Fruit fly (Drosophila melanogaster) whole organism, embryonic: ENCODE measurements around the gene RpLP1.
A peak's percentile ranks its signal among the peaks of the same experiment; 100 is the strongest.

Experiments used
- Abd-B ChIP-seq: fragments of 200-800 bp; sonication (Bioruptor generic); optimal IDR thresholded peaks from 2 replicates; lab custom pipeline; 2018; ENCODE audit warnings: missing biosample characterization, mild to moderate bottlenecking, missing genetic modification characterization, moderate library complexity
- Adf1 ChIP-seq: fragments of 200-800 bp; sonication (Bioruptor generic); IDR thresholded peaks from 2 replicates; pipeline ENCODE4 v1.3.6; 2022; ENCODE audit warnings: missing biosample characterization, missing genetic modification characterization
- B-H1 ChIP-seq: fragments of 200-800 bp; sonication (Bioruptor generic); IDR thresholded peaks from 3 replicates; pipeline ENCODE4 v1.3.6; 2022; ENCODE audit warnings: missing biosample characterization, missing genetic modification characterization
- CG10979 ChIP-seq: fragments of 200-800 bp; sonication (Bioruptor generic); optimal IDR thresholded peaks from 2 replicates; lab custom pipeline; 2018; ENCODE audit warnings: missing biosample characterization, mild to moderate bottlenecking, missing genetic modification characterization, moderate library complexity
- CG15269 ChIP-seq: fragments of 200-800 bp; sonication (Bioruptor generic); optimal IDR thresholded peaks from 2 replicates; lab custom pipeline; 2018; ENCODE audit warnings: missing biosample characterization, mild to moderate bottlenecking, missing genetic modification characterization, moderate library complexity
- CG17186 ChIP-seq: fragments of 200-800 bp; sonication (Bioruptor generic); optimal IDR thresholded peaks from 3 replicates; lab custom pipeline; 2017; ENCODE audit warnings: missing biosample characterization, missing genetic modification reagents, missing genetic modification characterization
- CG18619 ChIP-seq: fragments of 200-800 bp; sonication (Bioruptor generic); optimal IDR thresholded peaks from 3 replicates; lab custom pipeline; 2017; ENCODE audit warnings: missing biosample characterization, mild to moderate bottlenecking, missing genetic modification characterization
- CG2120 ChIP-seq: fragments of 200-800 bp; sonication (Bioruptor generic); optimal IDR thresholded peaks from 3 replicates; lab custom pipeline; 2016; ENCODE audit warnings: missing biosample characterization, missing genetic modification characterization
- CG30431 ChIP-seq: fragments of 200-800 bp; sonication (Bioruptor generic); optimal IDR thresholded peaks from 2 replicates; lab custom pipeline; 2017; ENCODE audit warnings: missing biosample characterization, missing genetic modification characterization
- CG32532 ChIP-seq: fragments of 200-800 bp; sonication (Bioruptor generic); IDR thresholded peaks from 2 replicates; pipeline ENCODE4 v1.3.6; 2022; ENCODE audit warnings: missing biosample characterization, missing genetic modification characterization
- CG4328 ChIP-seq: fragments of 200-800 bp; sonication (Bioruptor generic); optimal IDR thresholded peaks from 3 replicates; lab custom pipeline; 2017; ENCODE audit warnings: missing biosample characterization, missing genetic modification reagents, missing genetic modification characterization
- CG6813 ChIP-seq: fragments of 200-800 bp; sonication (Bioruptor generic); optimal IDR thresholded peaks from 2 replicates; lab custom pipeline; 2017; ENCODE audit warnings: missing biosample characterization, missing genetic modification characterization, mild to moderate bottlenecking, moderate library complexity, missing genetic modification reagents
- CG8359 ChIP-seq: fragments of 200-800 bp; sonication (Bioruptor generic); optimal IDR thresholded peaks from 2 replicates; lab custom pipeline; 2017; ENCODE audit warnings: missing biosample characterization, mild to moderate bottlenecking, missing genetic modification characterization, borderline replicate concordance
- CG8924 ChIP-seq: fragments of 200-800 bp; optimal IDR thresholded peaks from 3 replicates; lab custom pipeline; 2019; ENCODE audit warnings: missing biosample characterization, mild to moderate bottlenecking, missing genetic modification characterization, moderate library complexity
- CG9876 ChIP-seq: fragments of 200-800 bp; sonication (Bioruptor generic); optimal IDR thresholded peaks from 2 replicates; lab custom pipeline; 2016; ENCODE audit warnings: missing biosample characterization, missing genetic modification characterization
- Dad ChIP-seq: fragments of 200-800 bp; sonication (Bioruptor generic); optimal IDR thresholded peaks from 3 replicates; lab custom pipeline; 2016; ENCODE audit warnings: missing biosample characterization, missing genetic modification characterization
- Dip3 ChIP-seq: fragments of 200-800 bp; sonication (Bioruptor generic); optimal IDR thresholded peaks from 3 replicates; lab custom pipeline; 2016; ENCODE audit warnings: missing biosample characterization, missing genetic modification characterization
- Ets97D ChIP-seq: fragments of 200-800 bp; sonication (Bioruptor generic); optimal IDR thresholded peaks from 3 replicates; lab custom pipeline; 2016; ENCODE audit warnings: missing biosample characterization, missing genetic modification characterization
- Fer1 ChIP-seq: fragments of 200-800 bp; sonication (Bioruptor generic); optimal IDR thresholded peaks from 2 replicates; lab custom pipeline; 2017; ENCODE audit warnings: missing biosample characterization, mild to moderate bottlenecking, missing genetic modification characterization
- HHEX ChIP-seq: fragments of 200-800 bp; sonication (Bioruptor generic); optimal IDR thresholded peaks from 3 replicates; lab custom pipeline; 2017; ENCODE audit warnings: missing biosample characterization, mild to moderate bottlenecking, missing genetic modification characterization, missing genetic modification reagents
- HLH3B ChIP-seq: fragments of 200-800 bp; sonication (Bioruptor generic); IDR thresholded peaks from 2 replicates; pipeline ENCODE4 v1.3.6; 2022; ENCODE audit warnings: missing biosample characterization, missing genetic modification characterization
- HmgZ ChIP-seq: fragments of 200-800 bp; sonication (Bioruptor generic); optimal IDR thresholded peaks from 2 replicates; lab custom pipeline; 2018; ENCODE audit warnings: missing biosample characterization, mild to moderate bottlenecking, missing genetic modification characterization
- Hr78 ChIP-seq, 2 experiments: fragments of 200-800 bp in 1 of 2; fragments of >200 bp in 1 of 2; sonication (Bioruptor generic) in 1 of 2; optimal IDR thresholded peaks; 2 replicates each; lab custom pipeline; 2017 to 2019; ENCODE audit warnings: missing biosample characterization in 2 of 2, missing genetic modification characterization in 2 of 2, mild to moderate bottlenecking in 1 of 2, moderate library complexity in 1 of 2
- Lim3 ChIP-seq: fragments of 200-800 bp; sonication (Bioruptor generic); IDR thresholded peaks from 2 replicates; pipeline ENCODE4 v1.3.6; 2022; ENCODE audit warnings: missing biosample characterization, missing genetic modification characterization
- Nf-YB ChIP-seq: fragments of 200-800 bp; sonication (Bioruptor generic); optimal IDR thresholded peaks from 3 replicates; lab custom pipeline; 2019; ENCODE audit warnings: missing biosample characterization, mild to moderate bottlenecking, missing genetic modification characterization, moderate library complexity
- Scr ChIP-seq: fragments of 200-800 bp; sonication (Bioruptor generic); IDR thresholded peaks from 2 replicates; pipeline ENCODE4 v1.3.6; 2022; ENCODE audit warnings: missing biosample characterization, missing genetic modification characterization; ENCODE audit not compliant: partially characterized antibody
- Sry-β ChIP-seq: fragments of 200-800 bp; sonication (Bioruptor generic); optimal IDR thresholded peaks from 2 replicates; lab custom pipeline; 2018; ENCODE audit warnings: missing biosample characterization, mild to moderate bottlenecking, missing genetic modification characterization, moderate library complexity
- Stat92E ChIP-seq, 3 experiments: fragments of >200 bp in 2 of 3; fragments of 200-800 bp in 1 of 3; sonication (Bioruptor generic) in 1 of 3; optimal IDR thresholded peaks; 2 replicates each; lab custom pipeline; 2017 to 2019; ENCODE audit warnings: missing biosample characterization in 3 of 3, missing genetic modification characterization in 3 of 3, mild to moderate bottlenecking in 1 of 3, moderate library complexity in 1 of 3
- Xrp1 ChIP-seq: fragments of 200-800 bp; sonication (Bioruptor generic); IDR thresholded peaks from 2 replicates; pipeline ENCODE4 v1.3.6; 2022; ENCODE audit warnings: missing biosample characterization, missing genetic modification characterization
- bsh ChIP-seq, 2 experiments: fragments of 200-800 bp; sonication (Bioruptor generic); optimal IDR thresholded peaks; 2 replicates each; lab custom pipeline; 2017 to 2018; ENCODE audit warnings: mild to moderate bottlenecking in 2 of 2, missing biosample characterization in 2 of 2, missing genetic modification characterization in 2 of 2, moderate library complexity in 1 of 2
- cad ChIP-seq: fragments of >200 bp; optimal IDR thresholded peaks from 2 replicates; lab custom pipeline; 2017; ENCODE audit warnings: missing biosample characterization, missing genetic modification characterization
- caup ChIP-seq: fragments of 200-800 bp; sonication (Bioruptor generic); optimal IDR thresholded peaks from 3 replicates; lab custom pipeline; 2017; ENCODE audit warnings: missing biosample characterization, mild to moderate bottlenecking, missing genetic modification characterization, moderate library complexity; ENCODE audit not compliant: severe bottlenecking
- chif ChIP-seq, 2 experiments: fragments of 200-800 bp; sonication (Bioruptor generic); optimal IDR thresholded peaks; 3 replicates each; lab custom pipeline; 2016; ENCODE audit warnings: missing biosample characterization in 2 of 2, missing genetic modification characterization in 2 of 2
- disco-r ChIP-seq: fragments of 200-800 bp; sonication (Bioruptor generic); optimal IDR thresholded peaks from 2 replicates; lab custom pipeline; 2016; ENCODE audit warnings: missing biosample characterization, missing genetic modification characterization
- ems ChIP-seq: fragments of 200-800 bp; sonication (Bioruptor generic); optimal IDR thresholded peaks from 3 replicates; lab custom pipeline; 2016; ENCODE audit warnings: missing biosample characterization, missing genetic modification characterization
- her ChIP-seq: fragments of 200-800 bp; sonication (Bioruptor generic); optimal IDR thresholded peaks from 2 replicates; lab custom pipeline; 2016; ENCODE audit warnings: missing biosample characterization, missing genetic modification characterization
- maf-S ChIP-seq: fragments of 200-800 bp; sonication (Bioruptor generic); optimal IDR thresholded peaks from 2 replicates; lab custom pipeline; 2016; ENCODE audit warnings: missing biosample characterization, missing genetic modification characterization
- nmo ChIP-seq: fragments of 200-800 bp; sonication (Bioruptor generic); optimal IDR thresholded peaks from 2 replicates; lab custom pipeline; 2018; ENCODE audit warnings: missing biosample characterization, mild to moderate bottlenecking, missing genetic modification characterization, moderate library complexity
- pzg ChIP-seq: fragments of 200-800 bp; sonication (Bioruptor generic); optimal IDR thresholded peaks from 3 replicates; lab custom pipeline; 2018; ENCODE audit warnings: missing biosample characterization, mild to moderate bottlenecking, missing genetic modification characterization, moderate library complexity
- sd ChIP-seq: fragments of 200-800 bp; sonication (Bioruptor generic); optimal IDR thresholded peaks from 3 replicates; lab custom pipeline; 2018; ENCODE audit warnings: missing biosample characterization, mild to moderate bottlenecking, missing genetic modification characterization, moderate library complexity
- sens ChIP-seq: fragments of 200-800 bp; sonication (Bioruptor generic); peaks from one replicate; lab custom pipeline; 2016; ENCODE audit warnings: missing biosample characterization, missing genetic modification characterization
- slbo ChIP-seq: fragments of 200-800 bp; sonication (Bioruptor generic); IDR thresholded peaks from 2 replicates; pipeline ENCODE4 v1.3.6; 2022; ENCODE audit warnings: missing biosample characterization, missing genetic modification characterization
- tll ChIP-seq, 2 experiments: fragments of 200-800 bp in 1 of 2; fragments of >200 bp in 1 of 2; sonication (Bioruptor generic) in 1 of 2; optimal IDR thresholded peaks; 2 replicates each; lab custom pipeline; 2017 to 2019; ENCODE audit warnings: missing biosample characterization in 2 of 2, missing genetic modification characterization in 2 of 2, mild to moderate bottlenecking in 1 of 2, moderate library complexity in 1 of 2
- vnd ChIP-seq: fragments of 200-800 bp; sonication (Bioruptor generic); IDR thresholded peaks from 3 replicates; pipeline ENCODE4 v1.3.6; 2022; ENCODE audit warnings: missing biosample characterization, missing genetic modification characterization; ENCODE audit not compliant: partially characterized antibody
- zen ChIP-seq: fragments of 200-800 bp; sonication (Bioruptor generic); optimal IDR thresholded peaks from 3 replicates; lab custom pipeline; 2018; ENCODE audit warnings: missing biosample characterization, mild to moderate bottlenecking, missing genetic modification characterization, moderate library complexity

RpLP1 gene

DNA sequence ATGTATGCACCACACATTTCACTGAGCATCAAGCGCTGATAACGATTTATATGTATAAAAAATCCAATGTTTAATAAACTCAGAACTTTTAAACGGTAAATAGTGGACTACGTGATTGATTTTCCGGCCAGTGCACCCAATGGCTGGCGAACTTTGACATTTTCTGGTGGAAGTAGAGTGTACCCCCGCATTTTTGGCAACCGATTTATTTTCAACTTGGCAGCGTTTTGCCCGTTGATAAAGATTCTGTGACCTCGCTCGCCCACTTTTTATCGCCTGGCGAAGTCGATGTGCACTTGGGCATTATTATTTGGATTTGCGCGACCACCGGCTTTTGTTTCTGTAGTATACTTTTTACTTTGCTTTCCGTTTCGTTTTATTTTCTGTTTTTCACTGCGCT, 5.9 kb upstream of the RpLP1 start:
- TF ChIP-seq Hr78 (GFP tag; optimal IDR thresholded peaks at IDR 0.05; lab: Kevin White, UChicago) (peak in 1 of 2 experiments; percentile 60), Adf1 (no peak)

DNA sequence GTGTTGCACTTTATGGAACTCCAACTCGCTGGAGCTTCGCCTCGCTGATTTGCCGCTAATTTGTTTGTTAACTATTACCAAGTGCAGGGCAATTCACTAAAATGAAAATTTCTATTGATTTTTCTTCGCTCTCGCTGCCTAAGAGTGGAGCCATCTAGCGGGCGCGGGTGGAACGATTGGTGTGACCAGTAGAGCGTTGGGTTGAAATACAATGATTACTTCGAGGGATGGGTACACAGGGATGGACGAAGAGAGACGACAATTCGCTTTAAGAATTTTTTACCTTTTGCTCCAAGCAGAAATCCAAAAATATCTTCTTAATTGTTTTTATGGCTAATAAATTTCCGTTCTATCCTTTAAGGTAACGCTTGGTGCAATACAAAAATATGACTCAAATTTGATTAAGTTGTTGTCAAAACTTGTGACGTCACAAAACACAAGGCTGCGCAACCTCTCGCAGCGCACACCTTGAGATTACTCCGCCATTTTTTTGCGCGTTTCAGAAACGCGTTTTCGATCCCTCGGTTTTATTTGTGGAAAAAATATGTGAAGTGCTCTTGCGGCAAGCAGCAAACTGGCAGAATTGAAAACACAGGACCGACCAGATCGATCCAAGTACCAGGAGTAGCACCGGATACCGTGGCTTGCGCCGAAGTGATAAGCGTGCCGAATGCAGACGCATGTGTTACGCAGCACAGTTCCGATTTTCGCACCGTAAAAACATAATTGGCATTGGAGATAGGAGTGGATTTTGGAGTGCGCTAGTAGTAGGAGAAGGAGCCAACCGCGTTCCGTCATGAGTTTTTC, 5.0 kb upstream of the RpLP1 start, which contains the start of the genes AP-2alpha and ebi:
TSS of gene AP-2alpha (minus strand) at position 185 of the 807 bp plus-strand sequence.
TSS of gene ebi (plus strand) at position 475 of the 807 bp plus-strand sequence.
- TF ChIP-seq Dad (GFP tag; lab: Kevin White, UChicago) (peak; percentile 89), cad (no peak), CG18619 (GFP tag; lab: Kevin White, UChicago) (peak; percentile 87), Hr78 (GFP tag; optimal IDR thresholded peaks at IDR 0.05; lab: Kevin White, UChicago) (no peak), CG6813 (peak; percentile 44), CG9876 (peak; percentile 95), chif (GFP tag; optimal IDR thresholded peaks at IDR 0.05; lab: Kevin White, UChicago) (peak; percentile 92 to 96), Stat92E (GFP tag; optimal IDR thresholded peaks at IDR 0.05; lab: Kevin White, UChicago) (peak in 1 of 3 experiments; percentile 72), HLH3B (GFP tag; lab: Robert Waterston, UW) (peak; percentile 74), caup (GFP tag; lab: Kevin White, UChicago) (peak; percentile 64), tll (GFP tag; optimal IDR thresholded peaks at IDR 0.05; lab: Kevin White, UChicago) (peak; percentile 22 to 100), CG2120 (GFP tag; lab: Kevin White, UChicago) (peak; percentile 96), her (peak; percentile 93), Ets97D (peak; percentile 92), CG17186 (GFP tag; lab: Kevin White, UChicago) (peak; percentile 91), vnd (GFP tag; lab: Robert Waterston, UW) (no peak), CG8924 (tag; lab: Kevin White, UChicago) (peak; percentile 90), Xrp1 (peak; percentile 84), maf-S (GFP tag; lab: Kevin White, UChicago) (peak; percentile 93), zen (tag; lab: Kevin White, UChicago) (peak; percentile 78), bsh (GFP tag; optimal IDR thresholded peaks at IDR 0.05; lab: Kevin White, UChicago) (peak in 1 of 2 experiments; percentile 75), CG10979 (tag; lab: Kevin White, UChicago) (peak; percentile 76), CG4328 (GFP tag; lab: Kevin White, UChicago) (peak; percentile 54), Nf-YB (GFP tag; lab: Kevin White, UChicago) (peak; percentile 63), ems (GFP tag; lab: Kevin White, UChicago) (peak; percentile 85), B-H1 (peak; percentile 70; the same call in 2 of the 3 replicates), Abd-B (GFP tag; lab: Kevin White, UChicago) (peak; percentile 91), sd (tag; lab: Kevin White, UChicago) (peak; percentile 53), CG8359 (GFP tag; lab: Kevin White, UChicago) (peak; percentile 57), Fer1 (GFP tag; lab: Kevin White, UChicago) (peak; percentile 78), Dip3 (GFP tag; lab: Kevin White, UChicago) (peak; percentile 92), Lim3 (peak; percentile 76), CG30431 (GFP tag; lab: Kevin White, UChicago) (peak; percentile 80), pzg (peak; percentile 82), CG15269 (tag; lab: Kevin White, UChicago) (peak; percentile 85), Scr (no peak; the same call in 1 of the 2 replicates), sens (GFP tag; lab: Kevin White, UChicago) (peak; percentile 98), disco-r (GFP tag; lab: Kevin White, UChicago) (peak; percentile 88), HHEX (GFP tag; lab: Kevin White, UChicago) (peak; percentile 68), Sry-β (peak; percentile 48), HmgZ (tag; lab: Kevin White, UChicago) (peak; percentile 89), CG32532 (GFP tag; lab: Robert Waterston, UW) (peak; percentile 85), nmo (GFP tag; lab: Kevin White, UChicago) (peak; percentile 95), slbo (GFP tag; lab: Robert Waterston, UW) (peak; percentile 95)
